Fruit fly (Drosophila melanogaster) whole organism, embryonic: Measurements from ENCODE around the gene CG10570.

Experiments
- CG11085 ChIP-seq: fragments of 200-800 bp; sonication (Bioruptor generic); IDR thresholded peaks from 2 replicates; pipeline ENCODE4 v1.3.6; 2022; ENCODE audit warnings: missing biosample characterization, missing genetic modification characterization
- CG11723 ChIP-seq: fragments of 200-800 bp; sonication (Bioruptor generic); optimal IDR thresholded peaks from 2 replicates; lab custom pipeline; 2017; ENCODE audit warnings: missing biosample characterization, mild to moderate bottlenecking, missing genetic modification characterization
- CG1233 ChIP-seq: fragments of 200-800 bp; sonication (Bioruptor generic); optimal IDR thresholded peaks from 4 replicates; lab custom pipeline; 2018; ENCODE audit warnings: missing biosample characterization, mild to moderate bottlenecking, missing genetic modification characterization
- CG13624 ChIP-seq: fragments of 200-800 bp; sonication (Bioruptor generic); optimal IDR thresholded peaks from 2 replicates; lab custom pipeline; 2016; ENCODE audit warnings: missing biosample characterization, missing genetic modification characterization
- CG14050 ChIP-seq: fragments of 200-800 bp; sonication (Bioruptor generic); IDR thresholded peaks from 3 replicates; pipeline ENCODE4 v1.3.6; 2022; ENCODE audit warnings: missing biosample characterization, missing genetic modification characterization
- CG1647 ChIP-seq: fragments of 200-800 bp; sonication (Bioruptor generic); optimal IDR thresholded peaks from 3 replicates; lab custom pipeline; 2016; ENCODE audit warnings: missing biosample characterization, missing genetic modification characterization
- CG16815 ChIP-seq: fragments of 200-800 bp; sonication (Bioruptor generic); optimal IDR thresholded peaks from 3 replicates; lab custom pipeline; 2017; ENCODE audit warnings: missing biosample characterization, mild to moderate bottlenecking, missing genetic modification characterization
- CG17385 ChIP-seq: fragments of 200-800 bp; sonication (Bioruptor generic); optimal IDR thresholded peaks from 3 replicates; lab custom pipeline; 2018; ENCODE audit warnings: missing biosample characterization, mild to moderate bottlenecking, missing genetic modification characterization
- CG18599 ChIP-seq: fragments of 200-800 bp; sonication (Bioruptor generic); optimal IDR thresholded peaks from 3 replicates; lab custom pipeline; 2017; ENCODE audit warnings: missing biosample characterization, missing genetic modification characterization, mild to moderate bottlenecking, moderate library complexity, missing genetic modification reagents
- CG2116 ChIP-seq: fragments of 200-800 bp; sonication (Bioruptor generic); optimal IDR thresholded peaks from 3 replicates; lab custom pipeline; 2018; ENCODE audit warnings: missing biosample characterization, mild to moderate bottlenecking, missing genetic modification characterization
- CG30403 ChIP-seq: fragments of 200-800 bp; sonication (Bioruptor generic); optimal IDR thresholded peaks from 3 replicates; lab custom pipeline; 2016; ENCODE audit warnings: missing biosample characterization, missing genetic modification characterization
- CG31388 ChIP-seq: fragments of 200-800 bp; sonication (Bioruptor generic); optimal IDR thresholded peaks from 2 replicates; lab custom pipeline; 2016; ENCODE audit warnings: missing biosample characterization, missing genetic modification characterization
- CG9797 ChIP-seq: fragments of 200-800 bp; sonication (Bioruptor generic); optimal IDR thresholded peaks from 3 replicates; lab custom pipeline; 2018; ENCODE audit warnings: missing biosample characterization, mild to moderate bottlenecking, missing genetic modification characterization
- CG9817 ChIP-seq: fragments of 200-800 bp; sonication (Bioruptor generic); optimal IDR thresholded peaks from 2 replicates; lab custom pipeline; 2018; ENCODE audit warnings: missing biosample characterization, mild to moderate bottlenecking, missing genetic modification characterization, moderate library complexity
- CkIIα-i1 ChIP-seq: fragments of 200-800 bp; sonication (Bioruptor generic); IDR thresholded peaks from 2 replicates; pipeline ENCODE4 v1.3.6; 2022; ENCODE audit warnings: missing biosample characterization, missing genetic modification characterization
- Dad ChIP-seq: fragments of 200-800 bp; sonication (Bioruptor generic); optimal IDR thresholded peaks from 3 replicates; lab custom pipeline; 2016; ENCODE audit warnings: missing biosample characterization, missing genetic modification characterization
- Dbx ChIP-seq: fragments of 200-800 bp; sonication (Bioruptor generic); IDR thresholded peaks from 3 replicates; pipeline ENCODE4 v1.3.6; 2022; ENCODE audit warnings: missing biosample characterization, missing genetic modification characterization
- Dp ChIP-seq: fragments of 200-800 bp; sonication (Bioruptor generic); optimal IDR thresholded peaks from 2 replicates; lab custom pipeline; 2018; ENCODE audit warnings: missing biosample characterization, mild to moderate bottlenecking, missing genetic modification characterization, moderate library complexity
- E2f2 ChIP-seq: fragments of 200-800 bp; sonication (Bioruptor generic); IDR thresholded peaks from 2 replicates; pipeline ENCODE4 v1.3.6; 2022; ENCODE audit warnings: missing biosample characterization, missing genetic modification characterization
- ERR ChIP-seq: fragments of 200-800 bp; sonication (Bioruptor generic); optimal IDR thresholded peaks from 2 replicates; lab custom pipeline; 2016; ENCODE audit warnings: missing biosample characterization, missing genetic modification characterization
- Gug ChIP-seq: fragments of 200-800 bp; sonication (Bioruptor generic); IDR thresholded peaks from 4 replicates; pipeline ENCODE4 v1.3.6; 2022; ENCODE audit warnings: missing biosample characterization, missing genetic modification characterization
- H15 ChIP-seq: fragments of 200-800 bp; sonication (Bioruptor generic); IDR thresholded peaks from 3 replicates; pipeline ENCODE4 v1.3.6; 2022; ENCODE audit warnings: missing biosample characterization, missing genetic modification characterization
- Hey ChIP-seq: fragments of 200-800 bp; sonication (Bioruptor generic); optimal IDR thresholded peaks from 3 replicates; lab custom pipeline; 2018; ENCODE audit warnings: missing biosample characterization, mild to moderate bottlenecking, missing genetic modification characterization
- Jarid2 ChIP-seq: fragments of 200-800 bp; sonication (Bioruptor generic); optimal IDR thresholded peaks from 3 replicates; lab custom pipeline; 2017; ENCODE audit warnings: mild to moderate bottlenecking, missing biosample characterization, missing genetic modification reagents, missing genetic modification characterization
- NK7.1 ChIP-seq: fragments of 200-800 bp; sonication (Bioruptor generic); optimal IDR thresholded peaks from 3 replicates; lab custom pipeline; 2016; ENCODE audit warnings: missing biosample characterization, missing genetic modification characterization
- Pdp1 ChIP-seq, 2 experiments: fragments of 200-800 bp; sonication (Bioruptor generic); optimal IDR thresholded peaks; 3 replicates each; lab custom pipeline; 2016; ENCODE audit warnings: missing biosample characterization in 2 of 2, missing genetic modification characterization in 2 of 2, mild to moderate bottlenecking in 1 of 2, moderate library complexity in 1 of 2
- Side ChIP-seq: fragments of 200-800 bp; sonication (Bioruptor generic); optimal IDR thresholded peaks from 2 replicates; lab custom pipeline; 2016; ENCODE audit warnings: missing biosample characterization, missing genetic modification characterization
- Trl ChIP-seq, 3 experiments: fragments of >200 bp in 2 of 3; fragments of 200-800 bp in 1 of 3; sonication (Bioruptor generic) in 1 of 3; optimal IDR thresholded peaks; 2 replicates in 1 of 3; 3 replicates in 2 of 3; lab custom pipeline; 2016 to 2017; ENCODE audit warnings: missing biosample characterization in 1 of 3, missing genetic modification characterization in 1 of 3
- amos ChIP-seq: fragments of 200-800 bp; sonication (Bioruptor generic); IDR thresholded peaks from 2 replicates; pipeline ENCODE4 v1.3.6; 2022; ENCODE audit warnings: missing biosample characterization, missing genetic modification characterization; ENCODE audit not compliant: partially characterized antibody
- ase ChIP-seq: fragments of 200-800 bp; sonication (Bioruptor generic); IDR thresholded peaks from 3 replicates; pipeline ENCODE4 v1.3.6; 2022; ENCODE audit warnings: missing biosample characterization, missing genetic modification characterization
- bab2 ChIP-seq: fragments of 200-800 bp; sonication (Bioruptor generic); optimal IDR thresholded peaks from 2 replicates; lab custom pipeline; 2016; ENCODE audit warnings: missing biosample characterization, missing genetic modification characterization
- bsh ChIP-seq, 2 experiments: fragments of 200-800 bp; sonication (Bioruptor generic); optimal IDR thresholded peaks; 2 replicates each; lab custom pipeline; 2017 to 2018; ENCODE audit warnings: mild to moderate bottlenecking in 2 of 2, missing biosample characterization in 2 of 2, missing genetic modification characterization in 2 of 2, moderate library complexity in 1 of 2
- crol ChIP-seq: fragments of 200-800 bp; sonication (Bioruptor generic); IDR thresholded peaks from 2 replicates; pipeline ENCODE4 v1.3.6; 2022; ENCODE audit warnings: missing biosample characterization, missing genetic modification characterization
- dmrt11E ChIP-seq: fragments of 200-800 bp; sonication (Bioruptor generic); optimal IDR thresholded peaks from 3 replicates; lab custom pipeline; 2018; ENCODE audit warnings: missing biosample characterization, mild to moderate bottlenecking, missing genetic modification characterization, moderate library complexity
- exex ChIP-seq: fragments of 200-800 bp; sonication (Bioruptor generic); optimal IDR thresholded peaks from 4 replicates; lab custom pipeline; 2018; ENCODE audit warnings: missing biosample characterization, mild to moderate bottlenecking, missing genetic modification characterization, moderate library complexity
- gt ChIP-seq: fragments of 200-800 bp; sonication (Bioruptor generic); IDR thresholded peaks from 2 replicates; pipeline ENCODE4 v1.3.6; 2022; ENCODE audit warnings: missing biosample characterization, missing genetic modification characterization
- hb ChIP-seq: fragments of 200-800 bp; sonication (Bioruptor generic); IDR thresholded peaks from 3 replicates; pipeline ENCODE4 v1.3.6; 2022; ENCODE audit warnings: missing biosample characterization, missing genetic modification characterization; ENCODE audit not compliant: partially characterized antibody
- jigr1 ChIP-seq: fragments of 200-800 bp; sonication (Bioruptor generic); IDR thresholded peaks from 3 replicates; pipeline ENCODE4 v1.3.6; 2022; ENCODE audit warnings: missing biosample characterization, missing genetic modification characterization
- lmd ChIP-seq: fragments of 200-800 bp; sonication (Bioruptor generic); IDR thresholded peaks from 2 replicates; pipeline ENCODE4 v1.3.6; 2022; ENCODE audit warnings: missing biosample characterization, missing genetic modification characterization
- maf-S ChIP-seq: fragments of 200-800 bp; sonication (Bioruptor generic); optimal IDR thresholded peaks from 2 replicates; lab custom pipeline; 2016; ENCODE audit warnings: missing biosample characterization, missing genetic modification characterization
- nmo ChIP-seq: fragments of 200-800 bp; sonication (Bioruptor generic); optimal IDR thresholded peaks from 2 replicates; lab custom pipeline; 2018; ENCODE audit warnings: missing biosample characterization, mild to moderate bottlenecking, missing genetic modification characterization, moderate library complexity
- phol ChIP-seq: fragments of 200-800 bp; sonication (Bioruptor generic); optimal IDR thresholded peaks from 3 replicates; lab custom pipeline; 2018; ENCODE audit warnings: missing biosample characterization, mild to moderate bottlenecking, missing genetic modification characterization, moderate library complexity
- row ChIP-seq: fragments of 200-800 bp; sonication (Bioruptor generic); IDR thresholded peaks from 3 replicates; pipeline ENCODE4 v1.3.6; 2022; ENCODE audit warnings: missing biosample characterization, missing genetic modification characterization
- sd ChIP-seq: fragments of 200-800 bp; sonication (Bioruptor generic); optimal IDR thresholded peaks from 3 replicates; lab custom pipeline; 2018; ENCODE audit warnings: missing biosample characterization, mild to moderate bottlenecking, missing genetic modification characterization, moderate library complexity
- ssp ChIP-seq: fragments of 200-800 bp; sonication (Bioruptor generic); IDR thresholded peaks from 2 replicates; pipeline ENCODE4 v1.3.6; 2022; ENCODE audit warnings: missing biosample characterization, missing genetic modification characterization
- stwl ChIP-seq: fragments of 200-800 bp; sonication (Bioruptor generic); optimal IDR thresholded peaks from 3 replicates; lab custom pipeline; 2018; ENCODE audit warnings: missing biosample characterization, mild to moderate bottlenecking, missing genetic modification characterization, moderate library complexity
- tup ChIP-seq: fragments of 200-800 bp; sonication (Bioruptor generic); optimal IDR thresholded peaks from 2 replicates; lab custom pipeline; 2016; ENCODE audit warnings: missing biosample characterization, mild to moderate bottlenecking, missing genetic modification characterization, moderate library complexity
- usp ChIP-seq: fragments of >200 bp; optimal IDR thresholded peaks from 2 replicates; lab custom pipeline; 2017; ENCODE audit warnings: missing biosample characterization, missing genetic modification characterization
- wdn ChIP-seq: fragments of 200-800 bp; sonication (Bioruptor generic); IDR thresholded peaks from 2 replicates; pipeline ENCODE4 v1.3.6; 2022; ENCODE audit warnings: missing biosample characterization, missing genetic modification characterization

Gene CG10570

dm6 chr2L:18805637-18806403 is 5.2 kb downstream of the CG10570 start (continued):
- TF ChIP-seq H15 (GFP tag; lab: Robert Waterston, UW), result no peak
- TF ChIP-seq CG1647 (GFP tag; lab: Kevin White, UChicago), result no peak
- TF ChIP-seq maf-S (GFP tag; lab: Kevin White, UChicago), result no peak
- TF ChIP-seq CG16815 (GFP tag; lab: Kevin White, UChicago), result no peak
- TF ChIP-seq Pdp1 (GFP tag; optimal IDR thresholded peaks at IDR 0.05; lab: Kevin White, UChicago), result no peak
- TF ChIP-seq Dad, result no peak
- TF ChIP-seq Side (GFP tag; lab: Kevin White, UChicago), result no peak
- TF ChIP-seq CG18599 (GFP tag; lab: Kevin White, UChicago), result no peak
- no peak for TF ChIP-seq Trl (optimal IDR thresholded peaks at IDR 0.05; lab: Kevin White, UChicago)
- no peak for TF ChIP-seq Trl (GFP tag; optimal IDR thresholded peaks at IDR 0.05; lab: Kevin White, UChicago)
- TF ChIP-seq CG17385, result no peak
- TF ChIP-seq CG2116 (GFP tag; lab: Kevin White, UChicago), result no peak
- TF ChIP-seq Gug (GFP tag; lab: Robert Waterston, UW), result 0 out of 4 replicates have a peak, but pooled peaks have one; percentile 27
- TF ChIP-seq lmd (GFP tag; lab: Robert Waterston, UW), result no peak
- TF ChIP-seq sd (tag; lab: Kevin White, UChicago), result no peak
- no peak for TF ChIP-seq wdn
- no peak for TF ChIP-seq NK7.1
- no peak for TF ChIP-seq bab2 (GFP tag; lab: Kevin White, UChicago)
- TF ChIP-seq E2f2, result 0 out of 2 replicates have a peak, but pooled peaks have one; percentile 9
- TF ChIP-seq Dbx (GFP tag; lab: Robert Waterston, UW), result no peak
- no peak for TF ChIP-seq CG11085
- no peak for TF ChIP-seq crol (GFP tag; lab: Robert Waterston, UW)
- no peak for TF ChIP-seq CG13624 (GFP tag; lab: Kevin White, UChicago)
- no peak for TF ChIP-seq gt (GFP tag; lab: Robert Waterston, UW)
- TF ChIP-seq ssp (GFP tag; lab: Robert Waterston, UW), result no peak
- no peak for TF ChIP-seq stwl (tag; lab: Kevin White, UChicago)
- TF ChIP-seq CG11723 (GFP tag; lab: Kevin White, UChicago), result no peak
- TF ChIP-seq nmo (GFP tag; lab: Kevin White, UChicago), result no peak
- TF ChIP-seq phol (tag; lab: Kevin White, UChicago), result peak; percentile 28
- no peak for TF ChIP-seq usp (GFP tag; lab: Kevin White, UChicago)
- TF ChIP-seq bsh (GFP tag; optimal IDR thresholded peaks at IDR 0.05; lab: Kevin White, UChicago), result peak in 1 of 2 experiments; percentile 22
- no peak for TF ChIP-seq jigr1 (GFP tag; lab: Robert Waterston, UW)
- TF ChIP-seq CG9817 (tag; lab: Kevin White, UChicago), result no peak
- TF ChIP-seq ERR, result no peak
- TF ChIP-seq ase, result no peak
- no peak for TF ChIP-seq Dp
- TF ChIP-seq CG31388 (GFP tag; lab: Kevin White, UChicago), result no peak
- TF ChIP-seq CG9797 (GFP tag; lab: Kevin White, UChicago), result no peak
- TF ChIP-seq Jarid2 (GFP tag; lab: Kevin White, UChicago), result peak; percentile 13
- no peak for TF ChIP-seq Hey (tag; lab: Kevin White, UChicago)
- no peak for TF ChIP-seq hb (GFP tag; lab: Robert Waterston, UW)
- TF ChIP-seq tup (GFP tag; lab: Kevin White, UChicago), result no peak
- no peak for TF ChIP-seq CG14050
- peak; percentile 26; the same call in 1 of the 3 replicates for TF ChIP-seq row (GFP tag; lab: Robert Waterston, UW)
- no peak for TF ChIP-seq CG30403 (GFP tag; lab: Kevin White, UChicago)
- TF ChIP-seq exex (tag; lab: Kevin White, UChicago), result no peak
- peak; percentile 26 for TF ChIP-seq dmrt11E (tag; lab: Kevin White, UChicago)
- TF ChIP-seq amos, result no peak
- no peak for TF ChIP-seq CkIIα-i1
- TF ChIP-seq CG1233 (GFP tag; lab: Kevin White, UChicago), result no peak
